Worm (Caenorhabditis elegans) whole organism, young adult: Measurements from ENCODE around the gene C31H1.1.

ENCODE experiments used
- B0019.2 ChIP-seq: fragments of 200-800 bp; sonication (Bioruptor generic); conservative IDR thresholded peaks from 2 replicates; pipeline ENCODE4 v1.3.6; 2022; ENCODE audit warnings: missing genetic modification reagents, missing genetic modification characterization, missing compliant biosample characterization
- B0035.1 ChIP-seq: sonication (generic microtip); optimal IDR thresholded peaks from 2 replicates; lab custom pipeline; 2016; ENCODE audit warnings: missing genetic modification characterization, mild to moderate bottlenecking, missing compliant biosample characterization, missing genotype, missing genetic modification reagents
- C06A6.2 ChIP-seq: fragments of 200-800 bp; sonication (Bioruptor generic); conservative IDR thresholded peaks from 2 replicates; pipeline ENCODE4 v1.3.6; 2022; ENCODE audit warnings: missing genetic modification characterization, missing compliant biosample characterization
- F49E8.2 ChIP-seq: sonication (generic microtip); optimal IDR thresholded peaks from 3 replicates; lab custom pipeline; 2017; ENCODE audit warnings: missing genetic modification characterization, mild to moderate bottlenecking, missing compliant biosample characterization, antibody characterized with exemption, moderate library complexity; ENCODE audit not compliant: insufficient read depth
- F57C9.4 ChIP-seq: sonication (generic microtip); optimal IDR thresholded peaks from 2 replicates; lab custom pipeline; 2017; ENCODE audit warnings: mild to moderate bottlenecking, missing genetic modification characterization, missing compliant biosample characterization
- Y53F4B.3 ChIP-seq: fragments of 200-800 bp; sonication (Bioruptor generic); IDR thresholded peaks from 2 replicates; pipeline ENCODE4 v1.3.6; 2022; ENCODE audit warnings: missing genetic modification reagents, missing genetic modification characterization, missing compliant biosample characterization
- ama-1 ChIP-seq, 3 experiments: fragments of 150-350 bp in 1 of 3; sonication (generic microtip) in 2 of 3; optimal IDR thresholded peaks; 2 replicates each; lab custom pipeline; 2014 to 2018; ENCODE audit warnings: missing biosample characterization in 2 of 3, missing genetic modification characterization in 2 of 3, missing genetic modification reagents in 2 of 3
- atf-7 ChIP-seq: sonication (generic microtip); optimal IDR thresholded peaks from 2 replicates; lab custom pipeline; 2017; ENCODE audit warnings: mild to moderate bottlenecking, missing genetic modification characterization, missing compliant biosample characterization
- athp-1 ChIP-seq: sonication (generic microtip); optimal IDR thresholded peaks from 2 replicates; lab custom pipeline; 2017; ENCODE audit warnings: mild to moderate bottlenecking, missing genetic modification characterization, missing compliant biosample characterization
- bed-2 ChIP-seq: fragments of 200-800 bp; sonication (Bioruptor generic); IDR thresholded peaks from 2 replicates; pipeline ENCODE4 v1.3.6; 2022; ENCODE audit warnings: missing genetic modification reagents, missing genetic modification characterization, missing compliant biosample characterization
- ccch-3 ChIP-seq: fragments of 200-800 bp; sonication (Bioruptor generic); optimal IDR thresholded peaks from 2 replicates; lab custom pipeline; 2018; ENCODE audit warnings: mild to moderate bottlenecking, missing genetic modification characterization, missing compliant biosample characterization
- cebp-2 ChIP-seq: fragments of 200-800 bp; sonication (Bioruptor generic); IDR thresholded peaks from 2 replicates; pipeline ENCODE4 v1.3.6; 2022; ENCODE audit warnings: missing genetic modification characterization, missing compliant biosample characterization
- ceh-40 ChIP-seq: fragments of 200-800 bp; sonication (Bioruptor generic); IDR thresholded peaks from 2 replicates; pipeline ENCODE4 v1.3.6; 2022; ENCODE audit warnings: missing genetic modification characterization, missing compliant biosample characterization
- ceh-91 ChIP-seq: fragments of 200-800 bp; sonication (Bioruptor generic); IDR thresholded peaks from 2 replicates; pipeline ENCODE4 v1.3.6; 2022; ENCODE audit warnings: missing genetic modification reagents, missing genetic modification characterization, missing compliant biosample characterization
- die-1 ChIP-seq: sonication (generic microtip); optimal IDR thresholded peaks from 2 replicates; lab custom pipeline; 2016; ENCODE audit warnings: missing genotype, mild to moderate bottlenecking, missing genetic modification characterization, missing compliant biosample characterization
- egl-18 ChIP-seq: fragments of 200-800 bp; sonication (Bioruptor generic); IDR thresholded peaks from 2 replicates; pipeline ENCODE4 v1.3.6; 2022; ENCODE audit warnings: missing genetic modification reagents, missing genetic modification characterization, missing compliant biosample characterization
- egl-44 ChIP-seq: fragments of 200-800 bp; sonication (Bioruptor generic); IDR thresholded peaks from 2 replicates; pipeline ENCODE4 v1.3.6; 2022; ENCODE audit warnings: missing genetic modification reagents, missing genetic modification characterization, missing compliant biosample characterization
- egrh-3 ChIP-seq: fragments of 200-800 bp; sonication (Bioruptor generic); IDR thresholded peaks from 2 replicates; pipeline ENCODE4 v1.3.6; 2022; ENCODE audit warnings: missing genetic modification reagents, missing genetic modification characterization, missing compliant biosample characterization
- hlh-12 ChIP-seq: sonication (generic microtip); optimal IDR thresholded peaks from 2 replicates; lab custom pipeline; 2016; ENCODE audit warnings: missing genetic modification characterization, missing compliant biosample characterization
- hmg-1.2 ChIP-seq: fragments of 200-800 bp; sonication (Bioruptor generic); IDR thresholded peaks from 2 replicates; pipeline ENCODE4 v1.3.6; 2022; ENCODE audit warnings: missing genetic modification reagents, missing genetic modification characterization, missing compliant biosample characterization
- hmg-20 ChIP-seq: fragments of 200-800 bp; sonication (Bioruptor generic); IDR thresholded peaks from 2 replicates; pipeline ENCODE4 v1.3.6; 2022; ENCODE audit warnings: missing genetic modification reagents, missing genetic modification characterization, missing compliant biosample characterization
- let-607 ChIP-seq, 2 experiments: fragments of 200-800 bp in 1 of 2; sonication (Bioruptor generic) in 1 of 2; sonication (generic microtip) in 1 of 2; optimal IDR thresholded peaks; 2 replicates each; lab custom pipeline; 2016 to 2018; ENCODE audit warnings: mild to moderate bottlenecking in 2 of 2, missing compliant biosample characterization in 2 of 2, missing genetic modification characterization in 2 of 2, moderate library complexity in 2 of 2, missing genotype in 1 of 2
- lin-40 ChIP-seq: sonication (generic microtip); optimal IDR thresholded peaks from 2 replicates; lab custom pipeline; 2016; ENCODE audit warnings: missing genetic modification characterization, mild to moderate bottlenecking, missing compliant biosample characterization, missing genotype, missing genetic modification reagents
- madf-10 ChIP-seq: sonication (generic microtip); optimal IDR thresholded peaks from 2 replicates; lab custom pipeline; 2016; ENCODE audit warnings: mild to moderate bottlenecking, missing genetic modification characterization, missing compliant biosample characterization
- mcd-1 ChIP-seq: fragments of 200-800 bp; sonication (Bioruptor generic); IDR thresholded peaks from 2 replicates; pipeline ENCODE4 v1.3.6; 2022; ENCODE audit warnings: missing genetic modification reagents, missing genetic modification characterization, missing compliant biosample characterization
- mxl-1 ChIP-seq: sonication (generic microtip); optimal IDR thresholded peaks from 2 replicates; lab custom pipeline; 2016; ENCODE audit warnings: missing genetic modification characterization, missing compliant biosample characterization
- nfyb-1 ChIP-seq: fragments of 200-800 bp; sonication (Bioruptor generic); IDR thresholded peaks from 2 replicates; pipeline ENCODE4 v1.3.6; 2022; ENCODE audit warnings: missing genetic modification reagents, missing genetic modification characterization, missing compliant biosample characterization
- nhr-27 ChIP-seq: fragments of 200-800 bp; sonication (Bioruptor generic); optimal IDR thresholded peaks from 2 replicates; lab custom pipeline; 2018; ENCODE audit warnings: mild to moderate bottlenecking, missing genetic modification characterization, moderate library complexity, missing compliant biosample characterization
- nhr-90 ChIP-seq: sonication (generic microtip); optimal IDR thresholded peaks from 2 replicates; lab custom pipeline; 2016; ENCODE audit warnings: missing genotype, mild to moderate bottlenecking, missing genetic modification characterization, missing compliant biosample characterization
- repo-1 ChIP-seq: sonication (generic microtip); optimal IDR thresholded peaks from 2 replicates; lab custom pipeline; 2017; ENCODE audit warnings: mild to moderate bottlenecking, missing genetic modification characterization, missing compliant biosample characterization
- sdz-38 ChIP-seq: sonication (generic microtip); optimal IDR thresholded peaks from 2 replicates; lab custom pipeline; 2016; ENCODE audit warnings: missing genotype, missing genetic modification characterization, missing compliant biosample characterization
- snpc-1.3 ChIP-seq: sonication (generic microtip); optimal IDR thresholded peaks from 2 replicates; lab custom pipeline; 2017; ENCODE audit warnings: missing genetic modification characterization, mild to moderate bottlenecking, missing compliant biosample characterization, antibody characterized with exemption, moderate library complexity, missing genotype, missing genetic modification reagents; ENCODE audit not compliant: insufficient read depth
- snpc-3.4 ChIP-seq: sonication (generic microtip); optimal IDR thresholded peaks from 2 replicates; lab custom pipeline; 2017; ENCODE audit warnings: missing genetic modification characterization, mild to moderate bottlenecking, missing compliant biosample characterization, antibody characterized with exemption, moderate library complexity, missing genotype, missing genetic modification reagents
- snpc-4 ChIP-seq, 5 experiments: fragments of 150-350 bp in 1 of 5; sonication (generic microtip) in 4 of 5; optimal IDR thresholded peaks; 2 replicates each; lab custom pipeline; 2014 to 2018; ENCODE audit warnings: missing genetic modification characterization in 5 of 5, missing biosample characterization in 3 of 5, antibody characterized with exemption in 2 of 5, mild to moderate bottlenecking in 2 of 5, missing compliant biosample characterization in 2 of 5, missing genotype in 2 of 5, moderate library complexity in 2 of 5, missing genetic modification reagents in 1 of 5
- somi-1 ChIP-seq: fragments of 200-800 bp; sonication (Bioruptor generic); optimal IDR thresholded peaks from 2 replicates; lab custom pipeline; 2018; ENCODE audit warnings: mild to moderate bottlenecking, missing genetic modification characterization, missing compliant biosample characterization
- tbx-9 ChIP-seq: sonication (generic microtip); optimal IDR thresholded peaks from 2 replicates; lab custom pipeline; 2016; ENCODE audit warnings: borderline replicate concordance, missing genetic modification characterization, inconsistent platforms, missing compliant biosample characterization
- tlf-1 ChIP-seq: fragments of 200-800 bp; sonication (Bioruptor generic); optimal IDR thresholded peaks from 2 replicates; lab custom pipeline; 2018; ENCODE audit warnings: mild to moderate bottlenecking, missing genetic modification characterization, missing compliant biosample characterization
- unc-130 ChIP-seq: sonication (generic microtip); optimal IDR thresholded peaks from 2 replicates; lab custom pipeline; 2016; ENCODE audit warnings: missing genetic modification reagents, missing genetic modification characterization, missing compliant biosample characterization
- unc-62 ChIP-seq: fragments of 150-350 bp; optimal IDR thresholded peaks from 2 replicates; lab custom pipeline; 2014; ENCODE audit warnings: missing biosample characterization, missing genetic modification reagents, missing genetic modification characterization
- zim-3 ChIP-seq: sonication (generic microtip); optimal IDR thresholded peaks from 2 replicates; lab custom pipeline; 2017; ENCODE audit warnings: mild to moderate bottlenecking, missing genetic modification characterization, moderate library complexity, missing compliant biosample characterization

Gene C31H1.1

ce11 chrIV:5779537-5779936, 17.7 kb upstream of the C31H1.1 start:
- no peak for TF ChIP-seq Y53F4B.3
- no peak for TF ChIP-seq zim-3 (tag; lab: Kevin White, UChicago)
- TF ChIP-seq snpc-4 (GFP tag; optimal IDR thresholded peaks at IDR 0.05; lab: Kevin White, UChicago): no peak
- TF ChIP-seq snpc-4 (tag; optimal IDR thresholded peaks at IDR 0.05; lab: Kevin White, UChicago): no peak
- TF ChIP-seq lin-40 (tag; lab: Kevin White, UChicago): no peak

- no peak for TF ChIP-seq nhr-27 (tag; lab: Kevin White, UChicago)
- TF ChIP-seq hmg-1.2 (GFP tag; lab: Robert Waterston, UW): no peak
- TF ChIP-seq ceh-91: no peak
- no peak for TF ChIP-seq tlf-1 (GFP tag; lab: Kevin White, UChicago)
- no peak for TF ChIP-seq atf-7 (tag; lab: Kevin White, UChicago)
- TF ChIP-seq tbx-9 (tag; lab: Kevin White, UChicago): no peak
- TF ChIP-seq ceh-40 (GFP tag; lab: Robert Waterston, UW): no peak
- no peak for TF ChIP-seq repo-1 (tag; lab: Kevin White, UChicago)
- no peak for TF ChIP-seq egrh-3 (GFP tag; lab: Robert Waterston, UW)
- TF ChIP-seq unc-130 (GFP tag; lab: Kevin White, UChicago): no peak
- TF ChIP-seq ccch-3: no peak
- no peak for TF ChIP-seq F57C9.4 (tag; lab: Kevin White, UChicago)
- no peak for TF ChIP-seq athp-1 (tag; lab: Kevin White, UChicago)
- TF ChIP-seq hmg-20 (GFP tag; lab: Robert Waterston, UW): no peak
- no peak for TF ChIP-seq B0019.2 (GFP tag; lab: Robert Waterston, UW)
- no peak for TF ChIP-seq somi-1 (GFP tag; lab: Kevin White, UChicago)
- no peak for TF ChIP-seq B0035.1 (tag; lab: Kevin White, UChicago)
- no peak for TF ChIP-seq nhr-90
These were observed 16.9 kb upstream of the C31H1.1 start for ce11 chrIV:5780234-5780788.

DNA sequence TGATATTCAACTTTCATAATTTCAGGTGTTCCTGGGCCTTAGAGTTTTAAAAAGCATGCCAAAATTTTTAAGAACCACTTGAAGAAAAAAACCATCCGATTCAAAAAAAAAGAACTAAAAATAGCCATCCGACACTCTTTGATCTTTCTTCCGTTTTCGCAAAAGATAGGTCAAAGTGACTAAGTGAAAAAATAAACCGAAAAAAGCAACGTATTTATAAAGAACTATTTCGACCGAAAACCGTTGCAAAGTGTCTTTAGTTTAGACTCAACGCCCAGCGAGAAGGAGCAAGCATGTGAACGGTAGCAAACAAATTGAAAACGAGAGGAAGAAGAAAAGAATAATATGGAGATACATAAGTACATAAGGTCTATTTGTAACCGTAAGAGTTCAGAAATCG, 13.6 kb upstream of the C31H1.1 start:
- TF ChIP-seq unc-62 (no peak), sdz-38 (no peak)
- TF ChIP-seq, all 124 proteins: peak for 0

- TF ChIP-seq let-607 (tag; optimal IDR thresholded peaks at IDR 0.05; lab: Kevin White, UChicago) (no peak), zim-3 (tag; lab: Kevin White, UChicago) (no peak), snpc-3.4 (tag; lab: Kevin White, UChicago) (no peak), mxl-1 (tag; lab: Kevin White, UChicago) (no peak)
These were observed 6.3 kb upstream of the C31H1.1 start, which contains the start of gene C31H1.2 for ce11 chrIV:5790993-5791392. Gene C31H1.2 (plus strand): TSS chrIV:5791293.

DNA sequence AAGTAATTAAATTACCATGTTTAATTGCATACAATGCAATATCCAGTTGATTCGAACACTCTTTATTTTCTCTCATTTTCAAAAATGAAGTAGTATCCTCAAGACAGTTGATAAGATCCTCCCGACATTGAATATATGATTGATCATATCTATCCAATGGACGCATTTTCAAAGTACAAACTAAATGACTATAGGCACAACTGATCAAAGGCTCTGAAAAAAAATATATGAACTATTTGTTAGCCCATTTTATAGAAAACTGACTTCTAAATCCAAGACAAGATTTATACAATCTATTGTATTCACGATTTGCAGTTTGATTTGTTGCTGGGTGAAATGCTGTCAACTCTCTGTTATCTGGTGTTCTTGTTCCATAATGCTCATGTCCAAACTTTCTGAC, 1.8 kb upstream of the C31H1.1 start:
- no peak for TF ChIP-seq cebp-2 (GFP tag; lab: Robert Waterston, UW)
- no peak for TF ChIP-seq madf-10
- no peak for TF ChIP-seq die-1 (tag; lab: Kevin White, UChicago)

ce11 chrIV:5796694-5797093, 559 bp upstream of the C31H1.1 start, which contains the start of gene C31H1.5:
Gene C31H1.5 (minus strand): TSS chrIV:5796794.
- no peak for TF ChIP-seq hlh-12 (tag; lab: Kevin White, UChicago)
- TF ChIP-seq egl-44 (GFP tag; lab: Robert Waterston, UW): no peak
- no peak for TF ChIP-seq C06A6.2
- no peak for TF ChIP-seq ama-1 (optimal IDR thresholded peaks at IDR 0.05; lab: Kevin White, UChicago)
- TF ChIP-seq ama-1 (GFP tag; optimal IDR thresholded peaks at IDR 0.05; lab: Kevin White, UChicago): no peak
- no peak for TF ChIP-seq mcd-1
- TF ChIP-seq snpc-1.3 (tag; lab: Kevin White, UChicago): no peak
- TF ChIP-seq F49E8.2: no peak
- TF ChIP-seq athp-1 (tag; lab: Kevin White, UChicago): no peak
- no peak for TF ChIP-seq bed-2 (GFP tag; lab: Robert Waterston, UW)
- no peak for TF ChIP-seq nfyb-1 (GFP tag; lab: Robert Waterston, UW)
- TF ChIP-seq snpc-3.4 (tag; lab: Kevin White, UChicago): no peak
- TF ChIP-seq egl-18 (GFP tag; lab: Robert Waterston, UW): no peak
- TF ChIP-seq Y53F4B.3: no peak
